Worm (Caenorhabditis elegans) whole organism, mixed stage, embryonic: ENCODE results near the gene timp-1.

Experiments
- M03D4.4 ChIP-seq: sonication (generic microtip); optimal IDR thresholded peaks from 2 replicates; lab custom pipeline; 2017; ENCODE audit warnings: mild to moderate bottlenecking, missing genetic modification characterization, missing compliant biosample characterization
- bed-3 ChIP-seq: fragments of 200-800 bp; sonication (Bioruptor generic); optimal IDR thresholded peaks from 3 replicates; lab custom pipeline; 2018; ENCODE audit warnings: mild to moderate bottlenecking, missing genetic modification characterization, moderate library complexity, missing compliant biosample characterization
- blmp-1 ChIP-seq: fragments of 150-350 bp; optimal IDR thresholded peaks from 2 replicates; lab custom pipeline; 2014; ENCODE audit warnings: missing biosample characterization, missing genetic modification characterization
- ceh-39 ChIP-seq: fragments of 150-350 bp; optimal IDR thresholded peaks from 2 replicates; lab custom pipeline; 2014; ENCODE audit warnings: missing biosample characterization, missing genetic modification characterization
- ceh-43 ChIP-seq: fragments of 200-800 bp; sonication (Bioruptor generic); optimal IDR thresholded peaks from 2 replicates; lab custom pipeline; 2018; ENCODE audit warnings: mild to moderate bottlenecking, missing genetic modification characterization, moderate library complexity, missing compliant biosample characterization
- ceh-83 ChIP-seq: fragments of 200-800 bp; sonication (Bioruptor generic); optimal IDR thresholded peaks from 2 replicates; lab custom pipeline; 2018; ENCODE audit warnings: mild to moderate bottlenecking, missing genetic modification characterization, missing compliant biosample characterization
- ces-1 ChIP-seq: fragments of 150-350 bp; optimal IDR thresholded peaks from 2 replicates; lab custom pipeline; 2014; ENCODE audit warnings: missing biosample characterization, missing genetic modification reagents, missing genetic modification characterization
- cnd-1 ChIP-seq: fragments of 200-800 bp; sonication (Bioruptor generic); optimal IDR thresholded peaks from 2 replicates; lab custom pipeline; 2018; ENCODE audit warnings: mild to moderate bottlenecking, missing genetic modification characterization, missing compliant biosample characterization
- drap-1 ChIP-seq: fragments of 200-800 bp; sonication (Bioruptor generic); optimal IDR thresholded peaks from 3 replicates; lab custom pipeline; 2018; ENCODE audit warnings: mild to moderate bottlenecking, missing genetic modification characterization, missing compliant biosample characterization
- elt-1 ChIP-seq: sonication (generic microtip); optimal IDR thresholded peaks from 2 replicates; lab custom pipeline; 2017; ENCODE audit warnings: missing genetic modification characterization, mild to moderate bottlenecking, missing compliant biosample characterization, antibody characterized with exemption, moderate library complexity, borderline replicate concordance; ENCODE audit not compliant: insufficient read depth
- elt-3 ChIP-seq: fragments of 150-350 bp; optimal IDR thresholded peaks from 2 replicates; lab custom pipeline; 2014; ENCODE audit warnings: missing biosample characterization, missing genetic modification characterization
- ham-2 ChIP-seq: fragments of 200-800 bp; sonication (Bioruptor generic); optimal IDR thresholded peaks from 2 replicates; lab custom pipeline; 2018; ENCODE audit warnings: mild to moderate bottlenecking, missing genetic modification characterization, missing compliant biosample characterization
- lin-13 ChIP-seq: fragments of 150-350 bp; optimal IDR thresholded peaks from 2 replicates; lab custom pipeline; 2014; ENCODE audit warnings: missing biosample characterization, missing genetic modification characterization
- lin-32 ChIP-seq: fragments of 200-800 bp; sonication (Bioruptor generic); optimal IDR thresholded peaks from 2 replicates; lab custom pipeline; 2018; ENCODE audit warnings: mild to moderate bottlenecking, missing genetic modification characterization, missing compliant biosample characterization
- lsy-2 ChIP-seq: fragments of 150-350 bp; optimal IDR thresholded peaks from 2 replicates; lab custom pipeline; 2014; ENCODE audit warnings: missing biosample characterization, missing genetic modification characterization
- mab-5 ChIP-seq: fragments of 150-350 bp; optimal IDR thresholded peaks from 2 replicates; lab custom pipeline; 2014; ENCODE audit warnings: missing biosample characterization, missing genetic modification characterization
- mep-1 ChIP-seq: fragments of 150-350 bp; optimal IDR thresholded peaks from 2 replicates; lab custom pipeline; 2017; ENCODE audit warnings: missing biosample characterization, missing genetic modification reagents, missing genetic modification characterization, inconsistent platforms
- mls-2 ChIP-seq: sonication (generic microtip); optimal IDR thresholded peaks from 2 replicates; lab custom pipeline; 2016; ENCODE audit warnings: mild to moderate bottlenecking, missing genetic modification characterization, moderate library complexity, missing compliant biosample characterization
- nhr-12 ChIP-seq: fragments of 150-350 bp; optimal IDR thresholded peaks from 2 replicates; lab custom pipeline; 2014; ENCODE audit warnings: missing biosample characterization, missing genetic modification characterization
- nhr-2 ChIP-seq: fragments of 150-350 bp; optimal IDR thresholded peaks from 2 replicates; lab custom pipeline; 2014; ENCODE audit warnings: missing biosample characterization, missing genetic modification characterization
- nhr-28 ChIP-seq: fragments of 150-350 bp; optimal IDR thresholded peaks from 2 replicates; lab custom pipeline; 2014; ENCODE audit warnings: missing biosample characterization, missing genetic modification characterization
- nhr-76 ChIP-seq: sonication (generic microtip); optimal IDR thresholded peaks from 2 replicates; lab custom pipeline; 2017; ENCODE audit warnings: missing biosample characterization, missing genetic modification characterization
- pha-4 ChIP-seq: fragments of 150-350 bp; optimal IDR thresholded peaks from 2 replicates; lab custom pipeline; 2018; ENCODE audit warnings: missing biosample characterization, missing genetic modification reagents, missing genetic modification characterization
- sem-2 ChIP-seq: fragments of 200-800 bp; sonication (Bioruptor generic); optimal IDR thresholded peaks from 2 replicates; lab custom pipeline; 2018; ENCODE audit warnings: mild to moderate bottlenecking, missing genetic modification characterization, missing compliant biosample characterization
- snpc-4 ChIP-seq: fragments of 150-350 bp; optimal IDR thresholded peaks from 2 replicates; lab custom pipeline; 2014; ENCODE audit warnings: missing biosample characterization, missing genetic modification characterization
- sptf-1 ChIP-seq: sonication (generic microtip); optimal IDR thresholded peaks from 2 replicates; lab custom pipeline; 2017; ENCODE audit warnings: mild to moderate bottlenecking, missing genetic modification characterization, moderate library complexity, missing compliant biosample characterization
- tbx-8 ChIP-seq: fragments of 200-800 bp; sonication (Bioruptor generic); optimal IDR thresholded peaks from 2 replicates; lab custom pipeline; 2018; ENCODE audit warnings: mild to moderate bottlenecking, missing genetic modification characterization, moderate library complexity, missing compliant biosample characterization
- unc-120 ChIP-seq: sonication (generic microtip); optimal IDR thresholded peaks from 2 replicates; lab custom pipeline; 2017; ENCODE audit warnings: missing genetic modification characterization, missing compliant biosample characterization; ENCODE audit not compliant: poor library complexity, severe bottlenecking
- unc-39 ChIP-seq: fragments of 150-350 bp; optimal IDR thresholded peaks from 2 replicates; lab custom pipeline; 2014; ENCODE audit warnings: missing biosample characterization, missing genetic modification characterization
- zip-8 ChIP-seq: fragments of 150-350 bp; optimal IDR thresholded peaks from 2 replicates; lab custom pipeline; 2014; ENCODE audit warnings: missing biosample characterization, missing genetic modification characterization
- ztf-11 ChIP-seq: fragments of 150-350 bp; optimal IDR thresholded peaks from 2 replicates; lab custom pipeline; 2014; ENCODE audit warnings: missing biosample characterization, missing genetic modification characterization

timp-1 gene

ce11 chrV:8203085-8203643 is 3.9 kb upstream of the timp-1 start, which contains the start of gene cest-17:
cest-17 (plus strand) TSS chrV:8203332.
- TF ChIP-seq pha-4 (tag; lab: Kevin White, UChicago) = peak; percentile 6
- peak; percentile 0 for TF ChIP-seq nhr-2 (tag; lab: Kevin White, UChicago)
- no peak for TF ChIP-seq ztf-11 (tag; lab: Kevin White, UChicago)
- no peak for TF ChIP-seq ham-2 (GFP tag; lab: Kevin White, UChicago)
- no peak for TF ChIP-seq sptf-1

ce11 chrV:8210527-8210926 is 3.5 kb downstream of the timp-1 start:
- TF ChIP-seq lin-13 (tag; lab: Kevin White, UChicago) (no peak), unc-39 (tag; lab: Kevin White, UChicago) (no peak), lsy-2 (no peak), zip-8 (tag; lab: Kevin White, UChicago) (no peak), nhr-2 (tag; lab: Kevin White, UChicago) (no peak), unc-120 (tag; lab: Kevin White, UChicago) (no peak), M03D4.4 (tag; lab: Kevin White, UChicago) (no peak), pha-4 (tag; lab: Kevin White, UChicago) (no peak), mab-5 (tag; lab: Kevin White, UChicago) (no peak), nhr-12 (tag; lab: Kevin White, UChicago) (no peak), elt-1 (tag; lab: Kevin White, UChicago) (no peak), blmp-1 (tag; lab: Kevin White, UChicago) (no peak), lin-32 (GFP tag; lab: Kevin White, UChicago) (no peak), nhr-76 (tag; lab: Kevin White, UChicago) (no peak), ceh-43 (GFP tag; lab: Kevin White, UChicago) (no peak), elt-3 (tag; lab: Kevin White, UChicago) (no peak), ceh-83 (GFP tag; lab: Kevin White, UChicago) (no peak), snpc-4 (tag; lab: Kevin White, UChicago) (no peak)

- TF ChIP-seq pha-4 (tag; lab: Kevin White, UChicago) = no peak
- no peak for TF ChIP-seq drap-1 (GFP tag; lab: Kevin White, UChicago)
- TF ChIP-seq snpc-4 (tag; lab: Kevin White, UChicago) = no peak
- TF ChIP-seq tbx-8 (GFP tag; lab: Kevin White, UChicago) = no peak
- no peak for TF ChIP-seq cnd-1 (tag; lab: Kevin White, UChicago)
- no peak for TF ChIP-seq mep-1 (tag; lab: Kevin White, UChicago)
- TF ChIP-seq ces-1 (GFP tag; lab: Kevin White, UChicago) = no peak
- no peak for TF ChIP-seq ham-2 (GFP tag; lab: Kevin White, UChicago)
- TF ChIP-seq elt-1 (tag; lab: Kevin White, UChicago) = no peak
- TF ChIP-seq mls-2 = no peak
- TF ChIP-seq nhr-76 (tag; lab: Kevin White, UChicago) = no peak
Observed at ce11 chrV:8211993-8212392, 5.0 kb downstream of the timp-1 start.

- no peak for TF ChIP-seq M03D4.4 (tag; lab: Kevin White, UChicago)
- TF ChIP-seq unc-120 (tag; lab: Kevin White, UChicago) = no peak
- no peak for TF ChIP-seq elt-3 (tag; lab: Kevin White, UChicago)
- TF ChIP-seq ceh-39 (tag; lab: Kevin White, UChicago) = no peak
- no peak for TF ChIP-seq ceh-43 (GFP tag; lab: Kevin White, UChicago)
- no peak for TF ChIP-seq nhr-28 (tag; lab: Kevin White, UChicago)
- TF ChIP-seq sem-2 (GFP tag; lab: Kevin White, UChicago) = no peak
- no peak for TF ChIP-seq tbx-8 (GFP tag; lab: Kevin White, UChicago)
- no peak for TF ChIP-seq mep-1 (tag; lab: Kevin White, UChicago)
- TF ChIP-seq nhr-12 (tag; lab: Kevin White, UChicago) = no peak
- no peak for TF ChIP-seq lin-32 (GFP tag; lab: Kevin White, UChicago)
- no peak for TF ChIP-seq bed-3 (GFP tag; lab: Kevin White, UChicago)
- no peak for TF ChIP-seq mab-5 (tag; lab: Kevin White, UChicago)
- no peak for TF ChIP-seq pha-4 (tag; lab: Kevin White, UChicago)
- TF ChIP-seq unc-39 (tag; lab: Kevin White, UChicago) = no peak
- TF ChIP-seq elt-1 (tag; lab: Kevin White, UChicago) = no peak
- TF ChIP-seq mls-2 = no peak
- TF ChIP-seq nhr-76 (tag; lab: Kevin White, UChicago) = no peak
- no peak for TF ChIP-seq ham-2 (GFP tag; lab: Kevin White, UChicago)
- TF ChIP-seq snpc-4 (tag; lab: Kevin White, UChicago) = no peak
Observed at ce11 chrV:8212816-8213215, 5.8 kb downstream of the timp-1 start.
